Fruit fly (Drosophila melanogaster): ENCODE data around the gene Drak.

The Drak gene

dm6 chrX:11550078-11550477 is 57.1 kb downstream of the Drak start (continued):
- TF ChIP-seq bab2 (GFP tag; optimal IDR thresholded peaks at IDR 0.05) = peak; percentile 34
- peak; percentile 8 for TF ChIP-seq ind (GFP tag; optimal IDR thresholded peaks at IDR 0.05)
- peak; percentile 33 for TF ChIP-seq CG15269 (tag; optimal IDR thresholded peaks at IDR 0.05)
- TF ChIP-seq CG1603 (tag; optimal IDR thresholded peaks at IDR 0.05) = peak; percentile 23
- peak; percentile 8 for TF ChIP-seq Oli (tag; optimal IDR thresholded peaks at IDR 0.05)
- 0 out of 2 replicates have a peak, but pooled peaks have one; percentile 26 for TF ChIP-seq CG14014 (GFP tag; IDR thresholded peaks at IDR 0.05)
- TF ChIP-seq Med (GFP tag) = peak; percentile 71
- TF ChIP-seq Hmr (GFP tag; optimal IDR thresholded peaks at IDR 0.05) = peak; percentile 15
- peak; percentile 19 for TF ChIP-seq CG15514 (GFP tag; optimal IDR thresholded peaks at IDR 0.05)
- peak; percentile 18 for TF ChIP-seq dmrt99B (tag; optimal IDR thresholded peaks at IDR 0.05)
- TF ChIP-seq CG18599 (GFP tag; optimal IDR thresholded peaks at IDR 0.05) = peak; percentile 28
- peak; percentile 40 for TF ChIP-seq Meics (GFP tag; optimal IDR thresholded peaks at IDR 0.05)
- TF ChIP-seq Fer3 (tag; optimal IDR thresholded peaks at IDR 0.05) = peak; percentile 38
- peak; percentile 47 for TF ChIP-seq slbo (GFP tag; IDR thresholded peaks at IDR 0.05)
- peak; percentile 71; the same call in 2 of the 3 replicates for TF ChIP-seq CG11695 (GFP tag; IDR thresholded peaks at IDR 0.05)
- TF ChIP-seq zf30C (GFP tag; optimal IDR thresholded peaks at IDR 0.05) = no peak
- peak; percentile 18 for TF ChIP-seq unpg (GFP tag; optimal IDR thresholded peaks at IDR 0.05)
- TF ChIP-seq CG9727 (GFP tag; optimal IDR thresholded peaks at IDR 0.05) = peak; percentile 11
- TF ChIP-seq CG30403 (GFP tag; optimal IDR thresholded peaks at IDR 0.05) = peak; percentile 4
- TF ChIP-seq CG9932 (GFP tag; IDR thresholded peaks at IDR 0.05) = peak; percentile 31; the same call in 1 of the 2 replicates
- TF ChIP-seq CG17359 (tag; optimal IDR thresholded peaks at IDR 0.05) = peak; percentile 24
- TF ChIP-seq CG2120 (GFP tag; optimal IDR thresholded peaks at IDR 0.05) = peak; percentile 66
- TF ChIP-seq CG11504 (tag; optimal IDR thresholded peaks at IDR 0.05) = peak; percentile 29
- TF ChIP-seq dpn (GFP tag; optimal IDR thresholded peaks at IDR 0.05) = peak in 1 of 2 experiments; percentile 24
- no peak for TF ChIP-seq CG10654 (GFP tag; optimal IDR thresholded peaks at IDR 0.05)
- peak; percentile 12 for TF ChIP-seq lbe (GFP tag; optimal IDR thresholded peaks at IDR 0.05)
- TF ChIP-seq mam (GFP tag; optimal IDR thresholded peaks at IDR 0.05) = peak; percentile 35
- no peak for TF ChIP-seq CG7556 (GFP tag; optimal IDR thresholded peaks at IDR 0.05)
- peak; percentile 65 for TF ChIP-seq CG12769 (tag; optimal IDR thresholded peaks at IDR 0.05)
- peak; percentile 61 for TF ChIP-seq lab (GFP tag; optimal IDR thresholded peaks at IDR 0.05)
- 0 out of 2 replicates have a peak, but pooled peaks have one; percentile 9 for TF ChIP-seq lmd (GFP tag; IDR thresholded peaks at IDR 0.05)
- TF ChIP-seq Ada2b (GFP tag; IDR thresholded peaks at IDR 0.05) = peak; percentile 36; the same call in 1 of the 2 replicates
- peak; percentile 16 for TF ChIP-seq PHDP (tag; optimal IDR thresholded peaks at IDR 0.05)
- TF ChIP-seq grau (tag; optimal IDR thresholded peaks at IDR 0.05) = peak; percentile 36
- TF ChIP-seq CG17385 (GFP tag; optimal IDR thresholded peaks at IDR 0.05) = peak; percentile 5
- peak in 1 of 2 experiments; percentile 6 for TF ChIP-seq bsh (GFP tag; optimal IDR thresholded peaks at IDR 0.05)
- TF ChIP-seq CG14441 (GFP tag; IDR thresholded peaks at IDR 0.05) = peak; percentile 34; the same call in 1 of the 2 replicates
- TF ChIP-seq prd (optimal IDR thresholded peaks at IDR 0.05) = no peak
- TF ChIP-seq prd (GFP tag; IDR thresholded peaks at IDR 0.05) = peak; percentile 31; the same call in 1 of the 3 replicates
- no peak for TF ChIP-seq CG7372 (GFP tag; IDR thresholded peaks at IDR 0.05)
- TF ChIP-seq hkb (optimal IDR thresholded peaks at IDR 0.05) = no peak
- 0 out of 2 replicates have a peak, but pooled peaks have one; percentile 29 for TF ChIP-seq hkb (GFP tag; IDR thresholded peaks at IDR 0.05)
- TF ChIP-seq CG3281 (GFP tag; optimal IDR thresholded peaks at IDR 0.05) = peak; percentile 33
- TF ChIP-seq CG2678 (tag; optimal IDR thresholded peaks at IDR 0.05) = peak; percentile 45
- TF ChIP-seq Pdp1 (GFP tag; optimal IDR thresholded peaks at IDR 0.05) = peak; percentile 10 to 24
- TF ChIP-seq gem (tag; optimal IDR thresholded peaks at IDR 0.05) = peak; percentile 52
- TF ChIP-seq CG6689 (GFP tag; IDR thresholded peaks at IDR 0.05) = peak; percentile 23; the same call in 1 of the 2 replicates
- peak; percentile 26 for TF ChIP-seq her (GFP tag; optimal IDR thresholded peaks at IDR 0.05)

All from whole organism, embryonic.